Fruit fly (Drosophila melanogaster): ENCODE data around the gene Ir75a.

The Ir75a gene

DNA sequence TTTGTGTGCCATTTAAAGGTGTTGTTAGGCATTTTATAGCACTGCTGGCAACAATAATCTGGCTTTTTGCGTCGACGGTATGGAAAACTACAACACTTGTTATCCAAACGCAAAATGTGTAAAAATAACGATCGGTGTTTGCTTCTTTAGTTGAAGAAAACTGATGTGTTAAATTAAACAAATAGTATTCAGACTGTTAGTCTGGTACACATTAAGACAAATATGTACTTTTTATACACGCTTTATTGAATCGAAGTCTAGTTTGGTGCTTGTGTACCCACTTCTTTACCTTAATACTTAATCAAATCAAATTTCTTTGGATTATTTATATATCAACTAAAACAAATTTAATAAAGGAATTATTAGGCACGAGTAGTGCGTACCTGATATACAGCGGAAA lies 26.2 kb downstream of the Ir75a start (continued):
- TF ChIP-seq ci (GFP tag; IDR thresholded peaks at IDR 0.05) = no peak
- peak; percentile 94 for TF ChIP-seq lab (GFP tag; optimal IDR thresholded peaks at IDR 0.05)
- no peak for TF ChIP-seq gem (tag; optimal IDR thresholded peaks at IDR 0.05)
- TF ChIP-seq Bteb2 (GFP tag; optimal IDR thresholded peaks at IDR 0.05) = no peak
- TF ChIP-seq chif (GFP tag; optimal IDR thresholded peaks at IDR 0.05) = no peak
- TF ChIP-seq CG10431 (GFP tag; optimal IDR thresholded peaks at IDR 0.05) = no peak
- no peak for TF ChIP-seq CG3995 (GFP tag; optimal IDR thresholded peaks at IDR 0.05)
- TF ChIP-seq CG17829 (tag; optimal IDR thresholded peaks at IDR 0.05) = no peak
- TF ChIP-seq sima (GFP tag; optimal IDR thresholded peaks at IDR 0.05) = no peak
- no peak for TF ChIP-seq amos (GFP tag; IDR thresholded peaks at IDR 0.05; ENCODE audit: partially characterized antibody)
- no peak for TF ChIP-seq p53 (GFP tag; optimal IDR thresholded peaks at IDR 0.05)
- TF ChIP-seq otp (GFP tag; IDR thresholded peaks at IDR 0.05) = no peak
- TF ChIP-seq Trl (optimal IDR thresholded peaks at IDR 0.05) = no peak
- TF ChIP-seq Trl (GFP tag; optimal IDR thresholded peaks at IDR 0.05) = no peak
- no peak for TF ChIP-seq CG16779 (GFP tag; IDR thresholded peaks at IDR 0.05)
- peak; percentile 13 for TF ChIP-seq CG4328 (GFP tag; optimal IDR thresholded peaks at IDR 0.05)
- TF ChIP-seq dimm (GFP tag; IDR thresholded peaks at IDR 0.05) = no peak
- peak; percentile 52 for TF ChIP-seq Fer2 (tag; optimal IDR thresholded peaks at IDR 0.05)
- no peak for TF ChIP-seq tll (GFP tag; optimal IDR thresholded peaks at IDR 0.05)
- TF ChIP-seq CG12744 (GFP tag; optimal IDR thresholded peaks at IDR 0.05) = peak; percentile 15
- no peak for TF ChIP-seq CG12155 (GFP tag; optimal IDR thresholded peaks at IDR 0.05)
- TF ChIP-seq Gug (GFP tag; IDR thresholded peaks at IDR 0.05) = no peak
- TF ChIP-seq Dfd (GFP tag; optimal IDR thresholded peaks at IDR 0.05) = no peak
- TF ChIP-seq schlank (tag; optimal IDR thresholded peaks at IDR 0.05) = peak; percentile 69
- TF ChIP-seq mld (GFP tag; IDR thresholded peaks at IDR 0.05; ENCODE audit: partially characterized antibody) = no peak
- no peak for TF ChIP-seq dmrt11E (tag; optimal IDR thresholded peaks at IDR 0.05)
- no peak for TF ChIP-seq yki (optimal IDR thresholded peaks at IDR 0.05)
- no peak for TF ChIP-seq gce (GFP tag; IDR thresholded peaks at IDR 0.05)
- peak; percentile 79 for TF ChIP-seq BtbVII (GFP tag; optimal IDR thresholded peaks at IDR 0.05)
- peak; percentile 39 for TF ChIP-seq pho (GFP tag; optimal IDR thresholded peaks at IDR 0.05)
- no peak for TF ChIP-seq CG14860 (GFP tag; IDR thresholded peaks at IDR 0.05; ENCODE audit: partially characterized antibody)
- TF ChIP-seq z (GFP tag; IDR thresholded peaks at IDR 0.05) = no peak
- no peak for TF ChIP-seq klu (GFP tag; IDR thresholded peaks at IDR 0.05)
- no peak for TF ChIP-seq pb (GFP tag; optimal IDR thresholded peaks at IDR 0.05)
- TF ChIP-seq Poxn (GFP tag; IDR thresholded peaks at IDR 0.05) = no peak
- TF ChIP-seq pfk (GFP tag; optimal IDR thresholded peaks at IDR 0.05) = peak; percentile 4
- TF ChIP-seq CG6854 (GFP tag; optimal IDR thresholded peaks at IDR 0.05) = peak; percentile 62
- TF ChIP-seq CG3847 (GFP tag; IDR thresholded peaks at IDR 0.05) = no peak
- no peak for TF ChIP-seq CG30020 (tag; optimal IDR thresholded peaks at IDR 0.05)
- TF ChIP-seq unpg (GFP tag; optimal IDR thresholded peaks at IDR 0.05) = no peak
- TF ChIP-seq YL-1 (GFP tag; optimal IDR thresholded peaks at IDR 0.05) = no peak
- peak; percentile 80 for TF ChIP-seq B-H2 (GFP tag; optimal IDR thresholded peaks at IDR 0.05)
- no peak for TF ChIP-seq CG10565 (GFP tag; optimal IDR thresholded peaks at IDR 0.05)
- no peak for TF ChIP-seq Max (GFP tag; optimal IDR thresholded peaks at IDR 0.05)
- peak; percentile 24 for TF ChIP-seq CG17385 (GFP tag; optimal IDR thresholded peaks at IDR 0.05)
- TF ChIP-seq CG2889 (GFP tag; IDR thresholded peaks at IDR 0.05) = no peak
- no peak for TF ChIP-seq tgo (GFP tag; IDR thresholded peaks at IDR 0.05)
- no peak for TF ChIP-seq ewg (GFP tag; optimal IDR thresholded peaks at IDR 0.05)
- TF ChIP-seq Usf (GFP tag; optimal IDR thresholded peaks at IDR 0.05) = no peak
- TF ChIP-seq Elba2 (GFP tag; optimal IDR thresholded peaks at IDR 0.05) = no peak
- no peak for TF ChIP-seq CG14014 (GFP tag; IDR thresholded peaks at IDR 0.05)
- TF ChIP-seq CG10274 (GFP tag; optimal IDR thresholded peaks at IDR 0.05) = no peak
- no peak for TF ChIP-seq cato (GFP tag; optimal IDR thresholded peaks at IDR 0.05; ENCODE audit: borderline replicate concordance)

Data from whole organism, embryonic.